Fruit fly (Drosophila melanogaster) whole organism, prepupa: ENCODE results near the gene CG11563.
A peak's percentile ranks its signal among the peaks of the same experiment; 100 is the strongest.

Experiments used
- Blimp-1 ChIP-seq: fragments of 200-800 bp; sonication (Bioruptor generic); optimal IDR thresholded peaks from 3 replicates; lab custom pipeline; 2017; ENCODE audit warnings: missing biosample characterization, missing genetic modification characterization, mild to moderate bottlenecking, moderate library complexity, missing genetic modification reagents
- CG10669 ChIP-seq: fragments of 200-800 bp; sonication (Bioruptor generic); optimal IDR thresholded peaks from 3 replicates; lab custom pipeline; 2018; ENCODE audit warnings: missing biosample characterization, mild to moderate bottlenecking, missing genetic modification characterization, moderate library complexity
- CG11294 ChIP-seq: fragments of 200-800 bp; sonication (Bioruptor generic); IDR thresholded peaks from 2 replicates; pipeline ENCODE4 v1.3.6; 2022; ENCODE audit warnings: missing biosample characterization, missing genetic modification characterization
- CG11762 ChIP-seq: fragments of 200-800 bp; sonication (Bioruptor generic); optimal IDR thresholded peaks from 3 replicates; lab custom pipeline; 2016; ENCODE audit warnings: missing biosample characterization, missing genetic modification characterization; ENCODE audit not compliant: insufficient read depth
- CG11902 ChIP-seq: fragments of 200-800 bp; sonication (Bioruptor generic); optimal IDR thresholded peaks from 3 replicates; lab custom pipeline; 2016; ENCODE audit warnings: missing biosample characterization, missing genetic modification characterization
- CG15336 ChIP-seq: fragments of 200-800 bp; sonication (Bioruptor generic); IDR thresholded peaks from 2 replicates; pipeline ENCODE4 v1.3.6; 2022; ENCODE audit warnings: missing biosample characterization, missing genetic modification characterization
- CG1621 ChIP-seq: fragments of 200-800 bp; sonication (Bioruptor generic); optimal IDR thresholded peaks from 3 replicates; lab custom pipeline; 2018; ENCODE audit warnings: missing biosample characterization, mild to moderate bottlenecking, missing genetic modification characterization
- CG16779 ChIP-seq: fragments of 200-800 bp; sonication (Bioruptor generic); optimal IDR thresholded peaks from 3 replicates; lab custom pipeline; 2017; ENCODE audit warnings: missing biosample characterization, mild to moderate bottlenecking, missing genetic modification characterization
- CG3032 ChIP-seq: fragments of 200-800 bp; optimal IDR thresholded peaks from 2 replicates; lab custom pipeline; 2019; ENCODE audit warnings: missing biosample characterization, mild to moderate bottlenecking, missing genetic modification characterization, moderate library complexity
- CG31627 ChIP-seq: fragments of 200-800 bp; sonication (Bioruptor generic); optimal IDR thresholded peaks from 3 replicates; lab custom pipeline; 2016; ENCODE audit warnings: missing biosample characterization, missing genetic modification characterization
- CG3919 ChIP-seq: fragments of 200-800 bp; sonication (Bioruptor generic); optimal IDR thresholded peaks from 3 replicates; lab custom pipeline; 2016; ENCODE audit warnings: missing biosample characterization, missing genetic modification characterization
- CG4318 ChIP-seq: fragments of 200-800 bp; sonication (Bioruptor generic); optimal IDR thresholded peaks from 3 replicates; lab custom pipeline; 2017; ENCODE audit warnings: missing biosample characterization, mild to moderate bottlenecking, missing genetic modification characterization
- CG6163 ChIP-seq: fragments of 200-800 bp; sonication (Bioruptor generic); IDR thresholded peaks from 3 replicates; pipeline ENCODE4 v1.3.6; 2022; ENCODE audit warnings: missing biosample characterization, missing genetic modification characterization
- CG6276 ChIP-seq: fragments of 200-800 bp; sonication (Bioruptor generic); optimal IDR thresholded peaks from 2 replicates; lab custom pipeline; 2017; ENCODE audit warnings: missing biosample characterization, mild to moderate bottlenecking, missing genetic modification characterization
- CG6792 ChIP-seq: fragments of 200-800 bp; sonication (Bioruptor generic); optimal IDR thresholded peaks from 3 replicates; lab custom pipeline; 2016; ENCODE audit warnings: missing biosample characterization, missing genetic modification characterization
- CG6808 ChIP-seq: fragments of 200-800 bp; sonication (Bioruptor generic); optimal IDR thresholded peaks from 3 replicates; lab custom pipeline; 2017; ENCODE audit warnings: missing biosample characterization, missing genetic modification characterization, mild to moderate bottlenecking, moderate library complexity, missing genetic modification reagents
- CG6854 ChIP-seq: fragments of 200-800 bp; sonication (Bioruptor generic); optimal IDR thresholded peaks from 2 replicates; lab custom pipeline; 2017; ENCODE audit warnings: missing biosample characterization, mild to moderate bottlenecking, missing genetic modification characterization
- CG7368 ChIP-seq: fragments of 200-800 bp; sonication (Bioruptor generic); optimal IDR thresholded peaks from 3 replicates; lab custom pipeline; 2016; ENCODE audit warnings: missing biosample characterization, missing genetic modification characterization
- CG8119 ChIP-seq: fragments of 200-800 bp; sonication (Bioruptor generic); IDR thresholded peaks from 3 replicates; pipeline ENCODE4 v1.3.6; 2022; ENCODE audit warnings: missing biosample characterization, missing genetic modification characterization
- CG8319 ChIP-seq: fragments of 200-800 bp; sonication (Bioruptor generic); optimal IDR thresholded peaks from 3 replicates; lab custom pipeline; 2016; ENCODE audit warnings: missing biosample characterization, missing genetic modification characterization
- CG8632 ChIP-seq: fragments of 200-800 bp; sonication (Bioruptor generic); optimal IDR thresholded peaks from 3 replicates; lab custom pipeline; 2016; ENCODE audit warnings: missing biosample characterization, missing genetic modification characterization
- Eip78C ChIP-seq: fragments of 200-800 bp; sonication (Bioruptor generic); peaks from one replicate; lab custom pipeline; 2016; ENCODE audit warnings: missing biosample characterization, missing genetic modification characterization
- Ets96B ChIP-seq: fragments of 200-800 bp; optimal IDR thresholded peaks from 2 replicates; lab custom pipeline; 2019; ENCODE audit warnings: missing biosample characterization, mild to moderate bottlenecking, missing genetic modification characterization, moderate library complexity
- Gug ChIP-seq: fragments of 200-800 bp; sonication (Bioruptor generic); IDR thresholded peaks from 2 replicates; pipeline ENCODE4 v1.3.6; 2022; ENCODE audit warnings: missing biosample characterization, missing genetic modification characterization
- Hr38 ChIP-seq: sonication (Bioruptor generic); optimal IDR thresholded peaks from 2 replicates; lab custom pipeline; 2016; ENCODE audit warnings: missing biosample characterization, missing genetic modification characterization
- Sox14 ChIP-seq: fragments of 200-800 bp; sonication (Bioruptor generic); optimal IDR thresholded peaks from 3 replicates; lab custom pipeline; 2016; ENCODE audit warnings: missing biosample characterization, missing genetic modification characterization
- Sox15 ChIP-seq: fragments of 200-800 bp; sonication (Bioruptor generic); optimal IDR thresholded peaks from 3 replicates; lab custom pipeline; 2016; ENCODE audit warnings: missing biosample characterization, missing genetic modification characterization
- achi ChIP-seq: fragments of 200-800 bp; sonication (Bioruptor generic); optimal IDR thresholded peaks from 3 replicates; lab custom pipeline; 2016; ENCODE audit warnings: missing biosample characterization, missing genetic modification characterization
- acj6 ChIP-seq: fragments of 200-800 bp; sonication (Bioruptor generic); optimal IDR thresholded peaks from 3 replicates; lab custom pipeline; 2016; ENCODE audit warnings: missing biosample characterization, missing genetic modification characterization
- cyc ChIP-seq: fragments of 200-800 bp; sonication (Bioruptor generic); optimal IDR thresholded peaks from 3 replicates; lab custom pipeline; 2016; ENCODE audit warnings: missing biosample characterization, missing genetic modification characterization
- dac ChIP-seq: fragments of 200-800 bp; sonication (Bioruptor generic); optimal IDR thresholded peaks from 2 replicates; lab custom pipeline; 2017; ENCODE audit warnings: missing biosample characterization, mild to moderate bottlenecking, missing genetic modification characterization
- dsx ChIP-seq: fragments of 200-800 bp; optimal IDR thresholded peaks from 3 replicates; lab custom pipeline; 2019; ENCODE audit warnings: missing biosample characterization, mild to moderate bottlenecking, missing genetic modification characterization, moderate library complexity; ENCODE audit not compliant: poor library complexity, severe bottlenecking
- eg ChIP-seq: fragments of 200-800 bp; sonication (Bioruptor generic); IDR thresholded peaks from 3 replicates; pipeline ENCODE4 v1.3.6; 2022; ENCODE audit warnings: missing biosample characterization, missing genetic modification characterization
- esn ChIP-seq: fragments of 200-800 bp; sonication (Bioruptor generic); optimal IDR thresholded peaks from 2 replicates; lab custom pipeline; 2016; ENCODE audit warnings: missing biosample characterization, mild to moderate bottlenecking, missing genetic modification characterization, moderate library complexity
- fkh ChIP-seq: fragments of 200-800 bp; sonication (Bioruptor generic); optimal IDR thresholded peaks from 3 replicates; lab custom pipeline; 2017; ENCODE audit warnings: missing biosample characterization, mild to moderate bottlenecking, missing genetic modification characterization, moderate library complexity
- lz ChIP-seq: fragments of 200-800 bp; sonication (Bioruptor generic); optimal IDR thresholded peaks from 3 replicates; lab custom pipeline; 2016; ENCODE audit warnings: missing biosample characterization, missing genetic modification characterization
- net ChIP-seq: fragments of 200-800 bp; sonication (Bioruptor generic); optimal IDR thresholded peaks from 3 replicates; lab custom pipeline; 2016; ENCODE audit warnings: missing biosample characterization, missing genetic modification characterization
- pdm3 ChIP-seq: fragments of 200-800 bp; sonication (Bioruptor generic); optimal IDR thresholded peaks from 3 replicates; lab custom pipeline; 2016; ENCODE audit warnings: missing biosample characterization, missing genetic modification characterization
- spab ChIP-seq: fragments of 200-800 bp; sonication (Bioruptor generic); optimal IDR thresholded peaks from 2 replicates; lab custom pipeline; 2017; ENCODE audit warnings: missing biosample characterization, mild to moderate bottlenecking, missing genetic modification characterization, missing genetic modification reagents
- svp ChIP-seq: fragments of 200-800 bp; sonication (Bioruptor generic); peaks from one replicate; lab custom pipeline; 2016; ENCODE audit warnings: missing biosample characterization, missing genetic modification characterization
- topi ChIP-seq: fragments of 200-800 bp; sonication (Bioruptor generic); optimal IDR thresholded peaks from 3 replicates; lab custom pipeline; 2016; ENCODE audit warnings: missing biosample characterization, missing genetic modification characterization
- vri ChIP-seq: fragments of 200-800 bp; sonication (Bioruptor generic); optimal IDR thresholded peaks from 3 replicates; lab custom pipeline; 2016; ENCODE audit warnings: missing biosample characterization, mild to moderate bottlenecking, missing genetic modification characterization

The CG11563 gene

dm6 chr3R:31741278-31741677, 4.4 kb downstream of the CG11563 start:
- TF ChIP-seq CG6808 (GFP tag; lab: Kevin White, UChicago) (no peak), Gug (0 out of 2 replicates have a peak, but pooled peaks have one; percentile 31), Eip78C (GFP tag; lab: Kevin White, UChicago) (peak; percentile 57), pdm3 (GFP tag; lab: Kevin White, UChicago) (peak; percentile 7), CG8632 (GFP tag; lab: Kevin White, UChicago) (no peak), dsx (GFP tag; lab: Kevin White, UChicago) (peak; percentile 11), CG31627 (GFP tag; lab: Kevin White, UChicago) (no peak), CG10669 (no peak), CG6163 (GFP tag; lab: Robert Waterston, UW) (peak; percentile 42; the same call in 1 of the 3 replicates), Ets96B (tag; lab: Kevin White, UChicago) (peak; percentile 7), CG7368 (no peak), CG4318 (GFP tag; lab: Kevin White, UChicago) (no peak), esn (GFP tag; lab: Kevin White, UChicago) (peak; percentile 9), Blimp-1 (GFP tag; lab: Kevin White, UChicago) (no peak), eg (GFP tag; lab: Robert Waterston, UW) (peak; percentile 66; the same call in 2 of the 3 replicates), spab (GFP tag; lab: Kevin White, UChicago) (no peak), CG8319 (GFP tag; lab: Kevin White, UChicago) (no peak), CG1621 (tag; lab: Kevin White, UChicago) (no peak), CG15336 (peak; percentile 59)
- TF ChIP-seq, all 60 proteins: peak for 9

dm6 chr3R:31743279-31743678, 6.4 kb downstream of the CG11563 start, which contains the start of gene Tbca:
Gene Tbca (plus strand): TSS chr3R:31743490.
- TF ChIP-seq eg (GFP tag; lab: Robert Waterston, UW) = 0 out of 3 replicates have a peak, but pooled peaks have one; percentile 5
- no peak for TF ChIP-seq topi (GFP tag; lab: Kevin White, UChicago)
- peak; percentile 33 for TF ChIP-seq Eip78C (GFP tag; lab: Kevin White, UChicago)
- peak; percentile 34 for TF ChIP-seq CG3919 (GFP tag; lab: Kevin White, UChicago)
- TF ChIP-seq CG3032 (tag; lab: Kevin White, UChicago) = peak; percentile 12
- TF ChIP-seq CG1621 (tag; lab: Kevin White, UChicago) = peak; percentile 94
- peak; percentile 46; the same call in 2 of the 3 replicates for TF ChIP-seq CG6163 (GFP tag; lab: Robert Waterston, UW)
- TF ChIP-seq CG10669 = no peak
- no peak for TF ChIP-seq CG16779
- no peak for TF ChIP-seq CG6792 (GFP tag; lab: Kevin White, UChicago)
- no peak for TF ChIP-seq CG8632 (GFP tag; lab: Kevin White, UChicago)
- no peak for TF ChIP-seq Blimp-1 (GFP tag; lab: Kevin White, UChicago)
- TF ChIP-seq Sox14 (GFP tag; lab: Kevin White, UChicago) = peak; percentile 65
- TF ChIP-seq CG6808 (GFP tag; lab: Kevin White, UChicago) = peak; percentile 36
- TF ChIP-seq Ets96B (tag; lab: Kevin White, UChicago) = no peak

- peak; percentile 66 for TF ChIP-seq lz (GFP tag; lab: Kevin White, UChicago)
- peak; percentile 11 for TF ChIP-seq spab (GFP tag; lab: Kevin White, UChicago)
- TF ChIP-seq CG8119 (GFP tag; lab: Robert Waterston, UW) = peak; percentile 50; the same call in 1 of the 3 replicates
- peak; percentile 60 for TF ChIP-seq CG31627 (GFP tag; lab: Kevin White, UChicago)
- TF ChIP-seq Sox15 = peak; percentile 31
- no peak for TF ChIP-seq CG6276 (GFP tag; lab: Kevin White, UChicago)
- TF ChIP-seq CG6808 (GFP tag; lab: Kevin White, UChicago) = no peak
- TF ChIP-seq achi = peak; percentile 77
- TF ChIP-seq svp (GFP tag; lab: Kevin White, UChicago) = peak; percentile 60
- no peak for TF ChIP-seq Blimp-1 (GFP tag; lab: Kevin White, UChicago)
- TF ChIP-seq CG4318 (GFP tag; lab: Kevin White, UChicago) = no peak
- peak; percentile 70 for TF ChIP-seq topi (GFP tag; lab: Kevin White, UChicago)
- TF ChIP-seq CG11294 (GFP tag; lab: Robert Waterston, UW) = 0 out of 2 replicates have a peak, but pooled peaks have one; percentile 26
- TF ChIP-seq CG3919 (GFP tag; lab: Kevin White, UChicago) = peak; percentile 74
- no peak for TF ChIP-seq vri (GFP tag; lab: Kevin White, UChicago)
- peak; percentile 75 for TF ChIP-seq acj6
- TF ChIP-seq Eip78C (GFP tag; lab: Kevin White, UChicago) = peak; percentile 87
- no peak for TF ChIP-seq fkh (GFP tag; lab: Kevin White, UChicago)
- TF ChIP-seq eg (GFP tag; lab: Robert Waterston, UW) = peak; percentile 85
- TF ChIP-seq CG11902 = no peak
- no peak for TF ChIP-seq CG6854 (GFP tag; lab: Kevin White, UChicago)
- TF ChIP-seq dsx (GFP tag; lab: Kevin White, UChicago) = peak; percentile 40
- TF ChIP-seq dac (GFP tag; lab: Kevin White, UChicago) = peak; percentile 19
- TF ChIP-seq CG8319 (GFP tag; lab: Kevin White, UChicago) = peak; percentile 19
- TF ChIP-seq net = peak; percentile 73
- TF ChIP-seq CG11762 (GFP tag; lab: Kevin White, UChicago) = peak; percentile 46
- TF ChIP-seq Hr38 (GFP tag; lab: Kevin White, UChicago) = no peak
- peak; percentile 40 for TF ChIP-seq CG3032 (tag; lab: Kevin White, UChicago)
- peak; percentile 53 for TF ChIP-seq cyc
- peak; percentile 60 for TF ChIP-seq CG15336
- TF ChIP-seq CG10669 = peak; percentile 57
Observed at dm6 chr3R:31744044-31744652, 7.3 kb downstream of the CG11563 start, which contains the start of gene CG1896. Gene CG1896 (plus strand): TSS chr3R:31744282.
